Fruit fly (Drosophila melanogaster) whole organism, prepupa: ENCODE measurements around the gene CG12316.

ENCODE experiments used
- Blimp-1 ChIP-seq: fragments of 200-800 bp; sonication (Bioruptor generic); optimal IDR thresholded peaks from 3 replicates; lab custom pipeline; 2017; ENCODE audit warnings: missing biosample characterization, missing genetic modification characterization, mild to moderate bottlenecking, moderate library complexity, missing genetic modification reagents
- CG10669 ChIP-seq: fragments of 200-800 bp; sonication (Bioruptor generic); optimal IDR thresholded peaks from 3 replicates; lab custom pipeline; 2018; ENCODE audit warnings: missing biosample characterization, mild to moderate bottlenecking, missing genetic modification characterization, moderate library complexity
- CG11762 ChIP-seq: fragments of 200-800 bp; sonication (Bioruptor generic); optimal IDR thresholded peaks from 3 replicates; lab custom pipeline; 2016; ENCODE audit warnings: missing biosample characterization, missing genetic modification characterization; ENCODE audit not compliant: insufficient read depth
- CG11902 ChIP-seq: fragments of 200-800 bp; sonication (Bioruptor generic); optimal IDR thresholded peaks from 3 replicates; lab custom pipeline; 2016; ENCODE audit warnings: missing biosample characterization, missing genetic modification characterization
- CG15336 ChIP-seq: fragments of 200-800 bp; sonication (Bioruptor generic); IDR thresholded peaks from 2 replicates; pipeline ENCODE4 v1.3.6; 2022; ENCODE audit warnings: missing biosample characterization, missing genetic modification characterization
- CG1621 ChIP-seq: fragments of 200-800 bp; sonication (Bioruptor generic); optimal IDR thresholded peaks from 3 replicates; lab custom pipeline; 2018; ENCODE audit warnings: missing biosample characterization, mild to moderate bottlenecking, missing genetic modification characterization
- CG16779 ChIP-seq: fragments of 200-800 bp; sonication (Bioruptor generic); optimal IDR thresholded peaks from 3 replicates; lab custom pipeline; 2017; ENCODE audit warnings: missing biosample characterization, mild to moderate bottlenecking, missing genetic modification characterization
- CG3032 ChIP-seq: fragments of 200-800 bp; optimal IDR thresholded peaks from 2 replicates; lab custom pipeline; 2019; ENCODE audit warnings: missing biosample characterization, mild to moderate bottlenecking, missing genetic modification characterization, moderate library complexity
- CG31627 ChIP-seq: fragments of 200-800 bp; sonication (Bioruptor generic); optimal IDR thresholded peaks from 3 replicates; lab custom pipeline; 2016; ENCODE audit warnings: missing biosample characterization, missing genetic modification characterization
- CG32006 ChIP-seq: fragments of 200-800 bp; sonication (Bioruptor generic); optimal IDR thresholded peaks from 3 replicates; lab custom pipeline; 2017; ENCODE audit warnings: missing biosample characterization, mild to moderate bottlenecking, missing genetic modification characterization
- CG3919 ChIP-seq: fragments of 200-800 bp; sonication (Bioruptor generic); optimal IDR thresholded peaks from 3 replicates; lab custom pipeline; 2016; ENCODE audit warnings: missing biosample characterization, missing genetic modification characterization
- CG6163 ChIP-seq: fragments of 200-800 bp; sonication (Bioruptor generic); IDR thresholded peaks from 3 replicates; pipeline ENCODE4 v1.3.6; 2022; ENCODE audit warnings: missing biosample characterization, missing genetic modification characterization
- CG6276 ChIP-seq: fragments of 200-800 bp; sonication (Bioruptor generic); optimal IDR thresholded peaks from 2 replicates; lab custom pipeline; 2017; ENCODE audit warnings: missing biosample characterization, mild to moderate bottlenecking, missing genetic modification characterization
- CG6854 ChIP-seq: fragments of 200-800 bp; sonication (Bioruptor generic); optimal IDR thresholded peaks from 2 replicates; lab custom pipeline; 2017; ENCODE audit warnings: missing biosample characterization, mild to moderate bottlenecking, missing genetic modification characterization
- CG7368 ChIP-seq: fragments of 200-800 bp; sonication (Bioruptor generic); optimal IDR thresholded peaks from 3 replicates; lab custom pipeline; 2016; ENCODE audit warnings: missing biosample characterization, missing genetic modification characterization
- CG8119 ChIP-seq: fragments of 200-800 bp; sonication (Bioruptor generic); IDR thresholded peaks from 3 replicates; pipeline ENCODE4 v1.3.6; 2022; ENCODE audit warnings: missing biosample characterization, missing genetic modification characterization
- CG8319 ChIP-seq: fragments of 200-800 bp; sonication (Bioruptor generic); optimal IDR thresholded peaks from 3 replicates; lab custom pipeline; 2016; ENCODE audit warnings: missing biosample characterization, missing genetic modification characterization
- CG8632 ChIP-seq: fragments of 200-800 bp; sonication (Bioruptor generic); optimal IDR thresholded peaks from 3 replicates; lab custom pipeline; 2016; ENCODE audit warnings: missing biosample characterization, missing genetic modification characterization
- Eip75B ChIP-seq: fragments of 200-800 bp; sonication (Bioruptor generic); optimal IDR thresholded peaks from 3 replicates; lab custom pipeline; 2016; ENCODE audit warnings: missing biosample characterization, missing genetic modification characterization
- Eip78C ChIP-seq: fragments of 200-800 bp; sonication (Bioruptor generic); peaks from one replicate; lab custom pipeline; 2016; ENCODE audit warnings: missing biosample characterization, missing genetic modification characterization
- Eip93F ChIP-seq: fragments of 200-800 bp; sonication (Bioruptor generic); optimal IDR thresholded peaks from 2 replicates; lab custom pipeline; 2016; ENCODE audit warnings: missing biosample characterization, mild to moderate bottlenecking, missing genetic modification characterization
- Gug ChIP-seq: fragments of 200-800 bp; sonication (Bioruptor generic); IDR thresholded peaks from 2 replicates; pipeline ENCODE4 v1.3.6; 2022; ENCODE audit warnings: missing biosample characterization, missing genetic modification characterization
- Hr39 ChIP-seq: fragments of 200-800 bp; sonication (Bioruptor generic); optimal IDR thresholded peaks from 2 replicates; lab custom pipeline; 2016; ENCODE audit warnings: missing biosample characterization, missing genetic modification characterization
- Hr4 ChIP-seq: fragments of 200-800 bp; sonication (Bioruptor generic); optimal IDR thresholded peaks from 3 replicates; lab custom pipeline; 2016; ENCODE audit warnings: missing biosample characterization, missing genetic modification characterization
- Lpt ChIP-seq: fragments of 200-800 bp; sonication (Bioruptor generic); optimal IDR thresholded peaks from 3 replicates; lab custom pipeline; 2016; ENCODE audit warnings: missing biosample characterization, missing genetic modification characterization
- Met ChIP-seq: fragments of 200-800 bp; sonication (Bioruptor generic); optimal IDR thresholded peaks from 3 replicates; lab custom pipeline; 2016; ENCODE audit warnings: missing biosample characterization, missing genetic modification characterization
- OdsH ChIP-seq: fragments of 200-800 bp; sonication (Bioruptor generic); optimal IDR thresholded peaks from 3 replicates; lab custom pipeline; 2016; ENCODE audit warnings: missing biosample characterization, missing genetic modification characterization
- Smox ChIP-seq: fragments of 200-800 bp; sonication (Bioruptor generic); optimal IDR thresholded peaks from 3 replicates; lab custom pipeline; 2016; ENCODE audit warnings: missing biosample characterization, missing genetic modification characterization
- Sox102F ChIP-seq: fragments of 200-800 bp; sonication (Bioruptor generic); optimal IDR thresholded peaks from 2 replicates; lab custom pipeline; 2016; ENCODE audit warnings: missing biosample characterization, mild to moderate bottlenecking, missing genetic modification characterization
- Sox14 ChIP-seq: fragments of 200-800 bp; sonication (Bioruptor generic); optimal IDR thresholded peaks from 3 replicates; lab custom pipeline; 2016; ENCODE audit warnings: missing biosample characterization, missing genetic modification characterization
- Sox15 ChIP-seq: fragments of 200-800 bp; sonication (Bioruptor generic); optimal IDR thresholded peaks from 3 replicates; lab custom pipeline; 2016; ENCODE audit warnings: missing biosample characterization, missing genetic modification characterization
- acj6 ChIP-seq: fragments of 200-800 bp; sonication (Bioruptor generic); optimal IDR thresholded peaks from 3 replicates; lab custom pipeline; 2016; ENCODE audit warnings: missing biosample characterization, missing genetic modification characterization
- dsx ChIP-seq: fragments of 200-800 bp; optimal IDR thresholded peaks from 3 replicates; lab custom pipeline; 2019; ENCODE audit warnings: missing biosample characterization, mild to moderate bottlenecking, missing genetic modification characterization, moderate library complexity; ENCODE audit not compliant: poor library complexity, severe bottlenecking
- eg ChIP-seq: fragments of 200-800 bp; sonication (Bioruptor generic); IDR thresholded peaks from 3 replicates; pipeline ENCODE4 v1.3.6; 2022; ENCODE audit warnings: missing biosample characterization, missing genetic modification characterization
- fd59A ChIP-seq: fragments of 200-800 bp; sonication (Bioruptor generic); optimal IDR thresholded peaks from 2 replicates; lab custom pipeline; 2017; ENCODE audit warnings: missing biosample characterization, mild to moderate bottlenecking, missing genetic modification characterization, missing genetic modification reagents
- fd85E ChIP-seq: fragments of 200-800 bp; sonication (Bioruptor generic); optimal IDR thresholded peaks from 3 replicates; lab custom pipeline; 2016; ENCODE audit warnings: missing biosample characterization, missing genetic modification characterization
- lz ChIP-seq: fragments of 200-800 bp; sonication (Bioruptor generic); optimal IDR thresholded peaks from 3 replicates; lab custom pipeline; 2016; ENCODE audit warnings: missing biosample characterization, missing genetic modification characterization
- pdm3 ChIP-seq: fragments of 200-800 bp; sonication (Bioruptor generic); optimal IDR thresholded peaks from 3 replicates; lab custom pipeline; 2016; ENCODE audit warnings: missing biosample characterization, missing genetic modification characterization
- salr ChIP-seq, 2 experiments: fragments of 200-800 bp; sonication (Bioruptor generic); optimal IDR thresholded peaks; 3 replicates each; lab custom pipeline; 2016 to 2018; ENCODE audit warnings: missing biosample characterization in 2 of 2, missing genetic modification characterization in 2 of 2, mild to moderate bottlenecking in 1 of 2
- spab ChIP-seq: fragments of 200-800 bp; sonication (Bioruptor generic); optimal IDR thresholded peaks from 2 replicates; lab custom pipeline; 2017; ENCODE audit warnings: missing biosample characterization, mild to moderate bottlenecking, missing genetic modification characterization, missing genetic modification reagents
- svp ChIP-seq: fragments of 200-800 bp; sonication (Bioruptor generic); peaks from one replicate; lab custom pipeline; 2016; ENCODE audit warnings: missing biosample characterization, missing genetic modification characterization
- topi ChIP-seq: fragments of 200-800 bp; sonication (Bioruptor generic); optimal IDR thresholded peaks from 3 replicates; lab custom pipeline; 2016; ENCODE audit warnings: missing biosample characterization, missing genetic modification characterization
- vri ChIP-seq: fragments of 200-800 bp; sonication (Bioruptor generic); optimal IDR thresholded peaks from 3 replicates; lab custom pipeline; 2016; ENCODE audit warnings: missing biosample characterization, mild to moderate bottlenecking, missing genetic modification characterization

The CG12316 gene

DNA sequence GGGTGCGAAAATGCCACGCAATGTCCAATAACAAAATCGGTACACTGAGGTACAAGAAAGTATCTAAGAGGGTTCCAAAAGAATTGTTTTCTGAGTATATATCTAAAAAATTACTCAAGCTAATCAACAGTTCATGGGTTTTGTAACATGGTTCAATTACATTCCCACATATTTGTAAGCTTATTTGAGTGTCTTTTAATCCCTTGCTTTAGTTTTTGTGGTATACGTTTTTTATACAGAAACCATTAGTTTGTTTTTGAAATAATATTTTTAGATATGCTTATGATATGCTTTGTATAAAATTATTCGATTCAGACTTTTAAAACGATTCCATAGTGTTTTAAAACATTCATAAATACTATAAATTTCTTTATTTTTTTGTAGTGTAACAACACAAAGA is 44.1 kb upstream of the CG12316 start (continued):
- peak; percentile 16 for TF ChIP-seq vri (GFP tag; lab: Kevin White, UChicago)
- peak; percentile 71 for TF ChIP-seq CG3032 (tag; lab: Kevin White, UChicago)
- TF ChIP-seq CG3919 (GFP tag; lab: Kevin White, UChicago): peak; percentile 50
- peak; percentile 19 for TF ChIP-seq CG8319
- no peak for TF ChIP-seq Sox15
- TF ChIP-seq spab (GFP tag; lab: Kevin White, UChicago): peak; percentile 62
- TF ChIP-seq Met (GFP tag; lab: Kevin White, UChicago): peak; percentile 74
- peak; percentile 61 for TF ChIP-seq Smox (GFP tag; lab: Kevin White, UChicago)
- no peak for TF ChIP-seq CG15336 (GFP tag; lab: Robert Waterston, UW)
- TF ChIP-seq Eip93F (GFP tag; lab: Kevin White, UChicago): no peak
- TF ChIP-seq Eip75B (GFP tag; lab: Kevin White, UChicago): peak; percentile 66
- peak; percentile 59 for TF ChIP-seq topi
- TF ChIP-seq CG16779 (tag; lab: Kevin White, UChicago): peak; percentile 6
- TF ChIP-seq Gug (GFP tag; lab: Robert Waterston, UW): no peak
- no peak for TF ChIP-seq CG11902 (GFP tag; lab: Kevin White, UChicago)
- TF ChIP-seq fd59A: peak; percentile 27

DNA sequence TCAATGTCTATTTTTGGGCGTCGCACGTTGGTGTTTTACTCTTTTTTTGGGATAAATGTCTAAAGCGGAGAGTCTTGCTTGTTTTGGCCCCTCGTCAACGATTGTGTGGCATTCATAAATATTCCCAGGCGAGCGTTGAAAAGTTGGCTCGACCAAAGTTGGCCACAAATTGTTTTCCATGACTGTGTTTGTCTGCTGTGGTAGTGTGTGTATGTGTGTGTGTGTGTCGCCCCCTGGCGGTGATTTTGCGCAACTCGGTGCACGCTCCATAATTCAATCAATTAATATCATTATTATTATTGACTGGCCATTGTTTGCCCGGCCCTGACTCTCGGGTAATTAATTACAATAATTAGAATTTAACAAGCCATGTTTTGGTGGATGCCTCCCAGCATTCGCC is 41.9 kb upstream of the CG12316 start:
- TF ChIP-seq Eip78C (peak; percentile 38), Lpt (GFP tag; lab: Kevin White, UChicago) (no peak), CG32006 (GFP tag; lab: Kevin White, UChicago) (peak; percentile 15), CG7368 (GFP tag; lab: Kevin White, UChicago) (no peak), svp (GFP tag; lab: Kevin White, UChicago) (peak; percentile 27), fd85E (GFP tag; lab: Kevin White, UChicago) (no peak), Sox14 (GFP tag; lab: Kevin White, UChicago) (no peak)

DNA sequence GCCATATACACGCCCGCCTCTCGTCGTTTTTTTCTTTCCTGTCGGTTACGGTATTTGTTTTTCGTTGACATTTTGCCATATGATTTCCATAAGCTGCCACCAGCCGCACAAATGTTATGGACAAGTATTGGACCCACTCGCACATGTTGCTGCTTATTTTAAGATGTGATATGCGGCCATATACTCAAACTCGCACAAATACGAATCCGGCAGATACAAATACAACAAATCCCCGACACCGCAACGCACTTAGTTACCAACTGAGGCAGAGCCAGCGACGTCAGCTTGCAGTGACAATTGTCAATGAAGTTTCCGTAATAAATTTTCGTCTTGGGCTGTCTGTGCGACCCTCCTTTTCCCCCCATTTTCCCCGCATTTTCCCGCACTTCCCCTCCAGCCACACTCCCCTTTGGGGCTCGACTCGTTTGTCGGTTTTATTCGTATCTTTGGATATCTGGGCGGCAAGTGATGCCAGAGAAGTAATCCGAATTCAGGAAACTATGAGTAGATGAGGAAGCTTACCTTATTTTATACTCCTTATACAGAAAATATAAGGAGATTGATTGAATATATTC is 40.0 kb upstream of the CG12316 start:
- TF ChIP-seq spab (GFP tag; lab: Kevin White, UChicago) (no peak), CG32006 (GFP tag; lab: Kevin White, UChicago) (peak; percentile 1), eg (GFP tag; lab: Robert Waterston, UW) (peak; percentile 25; the same call in 2 of the 3 replicates), CG8632 (GFP tag; lab: Kevin White, UChicago) (no peak), CG11762 (GFP tag; lab: Kevin White, UChicago) (no peak), Smox (GFP tag; lab: Kevin White, UChicago) (no peak), vri (GFP tag; lab: Kevin White, UChicago) (no peak), pdm3 (GFP tag; lab: Kevin White, UChicago) (no peak), CG3919 (GFP tag; lab: Kevin White, UChicago) (no peak), CG6854 (GFP tag; lab: Kevin White, UChicago) (no peak), salr (GFP tag; optimal IDR thresholded peaks at IDR 0.05; lab: Kevin White, UChicago) (peak in 1 of 2 experiments; percentile 3), svp (GFP tag; lab: Kevin White, UChicago) (peak; percentile 15), CG6163 (GFP tag; lab: Robert Waterston, UW) (0 out of 3 replicates have a peak, but pooled peaks have one; percentile 19), Lpt (GFP tag; lab: Kevin White, UChicago) (no peak), CG31627 (GFP tag; lab: Kevin White, UChicago) (no peak), CG8119 (GFP tag; lab: Robert Waterston, UW) (no peak)

DNA sequence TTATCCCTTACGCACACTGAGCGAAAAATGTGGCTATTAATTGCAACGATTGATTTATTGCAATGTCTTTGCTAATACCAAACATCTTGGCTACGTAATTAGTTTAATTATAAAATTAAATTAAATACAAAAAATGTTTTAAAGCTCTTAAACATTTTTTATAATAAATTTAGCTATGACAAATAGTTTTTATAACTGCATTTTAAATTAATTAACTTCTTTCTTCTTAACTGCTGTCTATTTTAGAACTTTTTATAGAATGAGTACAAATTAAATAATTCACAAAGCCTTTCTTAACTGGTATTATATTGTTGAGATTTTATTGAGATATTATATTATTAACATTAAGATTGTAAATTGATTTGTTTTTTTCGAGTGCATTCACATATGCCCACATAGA is 38.1 kb upstream of the CG12316 start:
- TF ChIP-seq CG7368 (GFP tag; lab: Kevin White, UChicago) (no peak), CG6163 (GFP tag; lab: Robert Waterston, UW) (no peak), CG31627 (GFP tag; lab: Kevin White, UChicago) (no peak), CG10669 (GFP tag; lab: Kevin White, UChicago) (no peak), Eip78C (peak; percentile 59), CG6276 (GFP tag; lab: Kevin White, UChicago) (no peak), CG1621 (tag; lab: Kevin White, UChicago) (no peak), Hr39 (GFP tag; lab: Kevin White, UChicago) (no peak), Sox102F (GFP tag; lab: Kevin White, UChicago) (no peak), CG32006 (GFP tag; lab: Kevin White, UChicago) (no peak), spab (GFP tag; lab: Kevin White, UChicago) (no peak), lz (GFP tag; lab: Kevin White, UChicago) (no peak), CG11762 (GFP tag; lab: Kevin White, UChicago) (no peak), CG8632 (GFP tag; lab: Kevin White, UChicago) (peak; percentile 2), Blimp-1 (no peak), Sox14 (GFP tag; lab: Kevin White, UChicago) (no peak), vri (GFP tag; lab: Kevin White, UChicago) (no peak), dsx (GFP tag; lab: Kevin White, UChicago) (peak; percentile 24), CG3032 (tag; lab: Kevin White, UChicago) (peak; percentile 38), Hr4 (GFP tag; lab: Kevin White, UChicago) (no peak), CG3919 (GFP tag; lab: Kevin White, UChicago) (no peak), OdsH (GFP tag; lab: Kevin White, UChicago) (peak; percentile 18), topi (no peak), acj6 (GFP tag; lab: Kevin White, UChicago) (peak; percentile 15)
